Worm (Caenorhabditis elegans) whole organism, midembryonic: ENCODE data around the gene irld-9.

Source experiments
- T22C8.4 ChIP-seq: fragments of 200-800 bp; sonication (Bioruptor generic); IDR thresholded peaks from 2 replicates; pipeline ENCODE4 v1.3.6; 2022; ENCODE audit warnings: missing genetic modification characterization, missing compliant biosample characterization
- cog-1 ChIP-seq: sonication (generic microtip); optimal IDR thresholded peaks from 2 replicates; lab custom pipeline; 2016; ENCODE audit warnings: missing genetic modification characterization, missing compliant biosample characterization
- flt-1 ChIP-seq: fragments of 200-800 bp; sonication (Bioruptor generic); IDR thresholded peaks from 2 replicates; pipeline ENCODE4 v1.3.6; 2022; ENCODE audit warnings: missing genetic modification characterization, missing compliant biosample characterization
- klf-2 ChIP-seq: fragments of 200-800 bp; sonication (Bioruptor generic); conservative IDR thresholded peaks from 2 replicates; pipeline ENCODE4 v1.3.6; 2022; ENCODE audit warnings: missing genetic modification reagents, missing genetic modification characterization, missing compliant biosample characterization
- med-1 ChIP-seq: sonication (generic microtip); optimal IDR thresholded peaks from 2 replicates; lab custom pipeline; 2017; ENCODE audit warnings: missing genetic modification characterization, mild to moderate bottlenecking, missing compliant biosample characterization, antibody characterized with exemption, missing genetic modification reagents; ENCODE audit not compliant: insufficient read depth
- ref-1 ChIP-seq: fragments of 200-800 bp; sonication (Bioruptor generic); conservative IDR thresholded peaks from 2 replicates; pipeline ENCODE4 v1.3.6; 2022; ENCODE audit warnings: missing genetic modification reagents, missing genetic modification characterization, missing compliant biosample characterization
- tab-1 ChIP-seq: fragments of 200-800 bp; sonication (Bioruptor generic); IDR thresholded peaks from 2 replicates; pipeline ENCODE4 v1.3.6; 2022; ENCODE audit warnings: missing genetic modification characterization, missing compliant biosample characterization
- ztf-29 ChIP-seq: fragments of 200-800 bp; sonication (Bioruptor generic); IDR thresholded peaks from 2 replicates; pipeline ENCODE4 v1.3.6; 2022; ENCODE audit warnings: missing genetic modification reagents, missing genetic modification characterization, missing compliant biosample characterization

DNA sequence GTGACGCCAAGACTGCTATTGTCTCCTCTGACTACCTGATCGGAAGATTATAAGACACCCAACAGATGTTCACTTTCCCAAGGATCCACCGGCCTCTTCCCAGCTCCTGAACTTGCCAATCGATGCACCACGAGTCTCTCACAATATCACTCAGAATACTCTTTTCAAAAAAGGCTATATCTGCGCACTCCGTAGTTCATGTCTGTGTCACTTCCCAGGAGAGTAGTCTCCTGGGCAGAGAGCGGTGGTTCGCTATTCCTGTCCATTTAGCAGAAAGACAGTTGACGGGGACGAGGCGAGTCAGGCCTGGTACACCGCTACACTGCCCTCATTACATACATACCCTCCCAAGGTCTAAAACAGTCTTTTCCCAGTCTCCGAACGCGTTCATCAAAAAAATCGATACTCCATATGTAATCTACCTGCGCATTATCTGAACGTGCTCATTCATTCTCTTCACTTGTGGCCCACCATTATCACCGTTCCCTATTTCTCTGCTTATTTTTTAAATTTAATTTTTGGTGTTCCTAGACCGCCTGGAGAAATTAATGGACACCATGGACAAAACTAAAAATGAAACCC is 23.9 kb downstream of the irld-9 start, which contains the start of gene btb-6:
- TF ChIP-seq ztf-29 (GFP tag; lab: Robert Waterston, UW): no peak
- no peak for TF ChIP-seq ref-1 (GFP tag; lab: Robert Waterston, UW)
- TF ChIP-seq T22C8.4: no peak
- TF ChIP-seq flt-1 (GFP tag; lab: Robert Waterston, UW): no peak
- TF ChIP-seq cog-1: no peak
- TF ChIP-seq med-1 (GFP tag; lab: Kevin White, UChicago): no peak
- TF ChIP-seq tab-1 (GFP tag; lab: Robert Waterston, UW): 0 out of 2 replicates have a peak, but pooled peaks have one; percentile 53
- TF ChIP-seq klf-2 (GFP tag; lab: Robert Waterston, UW): no peak
